Worm (Caenorhabditis elegans) whole organism, L1 larva: Measurements from ENCODE around the gene oac-38.
A peak's percentile ranks its signal among the peaks of the same experiment; 100 is the strongest.

Experiments
- C04F5.9 ChIP-seq: sonication (generic microtip); optimal IDR thresholded peaks from 2 replicates; lab custom pipeline; 2016; ENCODE audit warnings: missing genetic modification characterization, missing compliant biosample characterization
- F16B12.6 ChIP-seq: fragments of 150-350 bp; optimal IDR thresholded peaks from 2 replicates; lab custom pipeline; 2014; ENCODE audit warnings: missing biosample characterization, missing genetic modification characterization
- Y116A8C.19 ChIP-seq: sonication (generic microtip); optimal IDR thresholded peaks from 2 replicates; lab custom pipeline; 2016; ENCODE audit warnings: missing compliant biosample characterization, missing genetic modification characterization, borderline replicate concordance
- ceh-63 ChIP-seq: fragments of 200-800 bp; sonication (Bioruptor generic); optimal IDR thresholded peaks from 2 replicates; lab custom pipeline; 2018; ENCODE audit warnings: mild to moderate bottlenecking, missing genetic modification characterization, missing compliant biosample characterization
- ceh-82 ChIP-seq, 3 experiments: fragments of 150-350 bp in 1 of 3; sonication (generic microtip) in 2 of 3; optimal IDR thresholded peaks; 2 replicates each; lab custom pipeline; 2014 to 2017; ENCODE audit warnings: missing biosample characterization in 3 of 3, missing genetic modification characterization in 3 of 3
- ceh-88 ChIP-seq: fragments of 200-800 bp; sonication (Bioruptor generic); IDR thresholded peaks from 2 replicates; pipeline ENCODE4 v1.3.6; 2022; ENCODE audit warnings: missing genetic modification characterization, missing compliant biosample characterization
- ceh-90 ChIP-seq: sonication (generic microtip); optimal IDR thresholded peaks from 2 replicates; lab custom pipeline; 2016; ENCODE audit warnings: missing genetic modification characterization, missing compliant biosample characterization
- dpl-1 ChIP-seq, 3 experiments: fragments of 150-350 bp in 2 of 3; sonication (generic microtip) in 1 of 3; optimal IDR thresholded peaks; 2 replicates each; lab custom pipeline; 2014 to 2017; ENCODE audit warnings: missing biosample characterization in 3 of 3, missing genetic modification characterization in 3 of 3, missing genetic modification reagents in 3 of 3
- dsc-1 ChIP-seq: sonication (generic microtip); optimal IDR thresholded peaks from 2 replicates; lab custom pipeline; 2016; ENCODE audit warnings: mild to moderate bottlenecking, missing genetic modification characterization, missing compliant biosample characterization
- efl-1 ChIP-seq, 4 experiments: fragments of 150-350 bp; optimal IDR thresholded peaks in 3 of 4; peaks in 1 of 4; 1 replicate in 1 of 4; 2 replicates in 3 of 4; lab custom pipeline; 2014; ENCODE audit warnings: missing biosample characterization in 2 of 4, missing genetic modification characterization in 2 of 4, missing genetic modification reagents in 2 of 4
- efl-3 ChIP-seq: fragments of 200-800 bp; sonication (Bioruptor generic); optimal IDR thresholded peaks from 2 replicates; lab custom pipeline; 2018; ENCODE audit warnings: mild to moderate bottlenecking, missing genetic modification characterization, missing compliant biosample characterization
- egl-13 ChIP-seq: sonication (generic microtip); optimal IDR thresholded peaks from 2 replicates; lab custom pipeline; 2016; ENCODE audit warnings: missing genotype, missing genetic modification reagents, missing genetic modification characterization, missing compliant biosample characterization
- egl-27 ChIP-seq, 2 experiments: fragments of 150-350 bp in 1 of 2; sonication (generic microtip); optimal IDR thresholded peaks; 3 replicates each; lab custom pipeline; 2017 to 2018; ENCODE audit warnings: missing biosample characterization in 2 of 2, missing genetic modification characterization in 2 of 2, missing genetic modification reagents in 2 of 2
- elt-3 ChIP-seq, 6 experiments: fragments of 150-350 bp in 1 of 6; sonication (generic microtip); optimal IDR thresholded peaks; 2 replicates each; lab custom pipeline; 2017 to 2018; ENCODE audit warnings: missing biosample characterization in 6 of 6, missing genetic modification characterization in 6 of 6, inconsistent platforms in 1 of 6
- ets-5 ChIP-seq: fragments of 200-800 bp; sonication (Bioruptor generic); IDR thresholded peaks from 2 replicates; pipeline ENCODE4 v1.3.6; 2022; ENCODE audit warnings: missing genetic modification characterization, missing compliant biosample characterization
- fkh-8 ChIP-seq: sonication (generic microtip); optimal IDR thresholded peaks from 2 replicates; lab custom pipeline; 2016; ENCODE audit warnings: mild to moderate bottlenecking, missing genetic modification characterization, missing compliant biosample characterization
- grh-1 ChIP-seq: fragments of 200-800 bp; sonication (Bioruptor generic); IDR thresholded peaks from 2 replicates; pipeline ENCODE4 v1.3.6; 2022; ENCODE audit warnings: missing genetic modification reagents, missing genetic modification characterization, missing compliant biosample characterization
- hlh-17 ChIP-seq: fragments of 200-800 bp; sonication (Bioruptor generic); optimal IDR thresholded peaks from 2 replicates; lab custom pipeline; 2018; ENCODE audit warnings: missing genetic modification characterization, mild to moderate bottlenecking, missing compliant biosample characterization, moderate library complexity, borderline replicate concordance
- hlh-4 ChIP-seq: sonication (generic microtip); optimal IDR thresholded peaks from 2 replicates; lab custom pipeline; 2016; ENCODE audit warnings: mild to moderate bottlenecking, missing genetic modification characterization, missing compliant biosample characterization
- irx-1 ChIP-seq: sonication (generic microtip); optimal IDR thresholded peaks from 2 replicates; lab custom pipeline; 2016; ENCODE audit warnings: missing genetic modification characterization, missing compliant biosample characterization
- lin-13 ChIP-seq: fragments of 150-350 bp; optimal IDR thresholded peaks from 2 replicates; lab custom pipeline; 2014; ENCODE audit warnings: missing biosample characterization, missing genetic modification reagents, missing genetic modification characterization
- lin-14 ChIP-seq: fragments of 200-800 bp; sonication (Bioruptor generic); optimal IDR thresholded peaks from 2 replicates; lab custom pipeline; 2018; ENCODE audit warnings: mild to moderate bottlenecking, missing genetic modification characterization, moderate library complexity, missing compliant biosample characterization
- lir-3 ChIP-seq: sonication (generic microtip); optimal IDR thresholded peaks from 2 replicates; lab custom pipeline; 2016; ENCODE audit warnings: mild to moderate bottlenecking, missing genetic modification characterization, moderate library complexity, missing compliant biosample characterization; ENCODE audit not compliant: poor library complexity
- lsy-2 ChIP-seq, 2 experiments: fragments of 150-350 bp; optimal IDR thresholded peaks; 2 replicates each; lab custom pipeline; 2014; ENCODE audit warnings: missing biosample characterization in 2 of 2, missing genetic modification characterization in 2 of 2
- nhr-11 ChIP-seq: fragments of 150-350 bp; optimal IDR thresholded peaks from 2 replicates; lab custom pipeline; 2014; ENCODE audit warnings: missing biosample characterization, missing genetic modification characterization
- nhr-19 ChIP-seq: fragments of 200-800 bp; sonication (Bioruptor generic); conservative IDR thresholded peaks from 2 replicates; pipeline ENCODE4 v1.3.6; 2022; ENCODE audit warnings: missing genetic modification characterization, missing compliant biosample characterization
- nhr-20 ChIP-seq: sonication (generic microtip); optimal IDR thresholded peaks from 2 replicates; lab custom pipeline; 2016; ENCODE audit warnings: mild to moderate bottlenecking, missing genetic modification characterization, missing compliant biosample characterization
- nhr-47 ChIP-seq: sonication (generic microtip); optimal IDR thresholded peaks from 2 replicates; lab custom pipeline; 2016; ENCODE audit warnings: mild to moderate bottlenecking, missing genetic modification characterization, moderate library complexity, missing compliant biosample characterization
- nhr-71 ChIP-seq: sonication (generic microtip); optimal IDR thresholded peaks from 2 replicates; lab custom pipeline; 2016; ENCODE audit warnings: mild to moderate bottlenecking, missing genetic modification characterization, moderate library complexity, missing compliant biosample characterization
- nhr-84 ChIP-seq: sonication (generic microtip); optimal IDR thresholded peaks from 2 replicates; lab custom pipeline; 2017; ENCODE audit warnings: missing biosample characterization, missing genetic modification characterization
- nhr-85 ChIP-seq: sonication (generic microtip); peaks from one replicate; lab custom pipeline; 2016; ENCODE audit warnings: missing genetic modification characterization, inconsistent platforms, missing compliant biosample characterization
- pag-3 ChIP-seq: sonication (generic microtip); optimal IDR thresholded peaks from 2 replicates; lab custom pipeline; 2017; ENCODE audit warnings: missing genetic modification characterization, mild to moderate bottlenecking, missing compliant biosample characterization, antibody characterized with exemption, borderline replicate concordance; ENCODE audit not compliant: insufficient read depth
- pax-3 ChIP-seq: fragments of 200-800 bp; sonication (Bioruptor generic); optimal IDR thresholded peaks from 2 replicates; lab custom pipeline; 2018; ENCODE audit warnings: mild to moderate bottlenecking, missing genetic modification characterization, moderate library complexity, missing compliant biosample characterization
- skn-1 ChIP-seq: fragments of 150-350 bp; optimal IDR thresholded peaks from 2 replicates; lab custom pipeline; 2014; ENCODE audit warnings: missing biosample characterization, missing genetic modification characterization
- snpc-4 ChIP-seq: fragments of 150-350 bp; optimal IDR thresholded peaks from 2 replicates; lab custom pipeline; 2014; ENCODE audit warnings: missing biosample characterization, missing genetic modification characterization
- tbx-2 ChIP-seq: sonication (generic microtip); optimal IDR thresholded peaks from 2 replicates; lab custom pipeline; 2016; ENCODE audit warnings: missing genetic modification characterization, missing compliant biosample characterization
- unc-130 ChIP-seq: fragments of 150-350 bp; optimal IDR thresholded peaks from 2 replicates; lab custom pipeline; 2017; ENCODE audit warnings: missing biosample characterization, missing genetic modification characterization, inconsistent platforms
- unc-62 ChIP-seq: fragments of 150-350 bp; optimal IDR thresholded peaks from 2 replicates; lab custom pipeline; 2014; ENCODE audit warnings: missing biosample characterization, missing genetic modification reagents, missing genetic modification characterization
- xbp-1 ChIP-seq: sonication (generic microtip); optimal IDR thresholded peaks from 2 replicates; lab custom pipeline; 2016; ENCODE audit warnings: missing genetic modification characterization, missing compliant biosample characterization
- zag-1 ChIP-seq: fragments of 150-350 bp; optimal IDR thresholded peaks from 2 replicates; lab custom pipeline; 2014; ENCODE audit warnings: missing biosample characterization, missing genetic modification characterization
- zip-4 ChIP-seq: fragments of 200-800 bp; sonication (Bioruptor generic); optimal IDR thresholded peaks from 2 replicates; lab custom pipeline; 2018; ENCODE audit warnings: mild to moderate bottlenecking, missing genetic modification characterization, moderate library complexity, missing compliant biosample characterization
- ztf-11 ChIP-seq, 2 experiments: sonication (generic microtip); optimal IDR thresholded peaks; 2 replicates each; lab custom pipeline; 2016 to 2017; ENCODE audit warnings: missing genetic modification characterization in 2 of 2, missing biosample characterization in 1 of 2, missing compliant biosample characterization in 1 of 2

oac-38 gene

ce11 chrIV:14191919-14192318 lies 38.8 kb upstream of the oac-38 start, which contains the start of gene K01G12.22:
TSS of gene K01G12.22 (plus strand) at chrIV:14192219.
- TF ChIP-seq ceh-90 (no peak), lin-14 (GFP tag; lab: Kevin White, UChicago) (no peak), zag-1 (tag; lab: Kevin White, UChicago) (no peak), F16B12.6 (tag; lab: Kevin White, UChicago) (no peak), fkh-8 (tag; lab: Kevin White, UChicago) (no peak), egl-13 (tag; lab: Kevin White, UChicago) (no peak), pax-3 (tag; lab: Kevin White, UChicago) (no peak), ztf-11 (tag; optimal IDR thresholded peaks at IDR 0.05; lab: Kevin White, UChicago) (no peak), ceh-82 (tag; optimal IDR thresholded peaks at IDR 0.05; lab: Kevin White, UChicago) (no peak), xbp-1 (no peak), hlh-17 (no peak), lin-13 (GFP tag; lab: Kevin White, UChicago) (no peak), egl-27 (tag; optimal IDR thresholded peaks at IDR 0.05; lab: Kevin White, UChicago) (no peak), snpc-4 (tag; lab: Kevin White, UChicago) (no peak), elt-3 (tag; optimal IDR thresholded peaks at IDR 0.05; lab: Kevin White, UChicago) (no peak), nhr-11 (tag; lab: Kevin White, UChicago) (no peak), hlh-4 (tag; lab: Kevin White, UChicago) (no peak), C04F5.9 (tag; lab: Kevin White, UChicago) (no peak), tbx-2 (tag; lab: Kevin White, UChicago) (no peak)

ce11 chrIV:14186264-14186663 lies 33.1 kb upstream of the oac-38 start:
- TF ChIP-seq efl-1 (optimal IDR thresholded peaks at IDR 0.05; lab: Kevin White, UChicago) (no peak), efl-1 (GFP tag; optimal IDR thresholded peaks at IDR 0.05 in 1 of 2; lab: Kevin White, UChicago) (peak in 1 of 2 experiments; percentile 91), ceh-82 (tag; optimal IDR thresholded peaks at IDR 0.05; lab: Kevin White, UChicago) (no peak)

- TF ChIP-seq unc-62 (GFP tag; lab: Kevin White, UChicago) (no peak), zip-4 (GFP tag; lab: Kevin White, UChicago) (no peak), egl-13 (tag; lab: Kevin White, UChicago) (no peak), efl-3 (no peak), nhr-19 (GFP tag; lab: Robert Waterston, UW) (no peak), pag-3 (tag; lab: Kevin White, UChicago) (no peak), ceh-63 (no peak), Y116A8C.19 (tag; lab: Kevin White, UChicago) (no peak), hlh-17 (no peak), lsy-2 (tag; optimal IDR thresholded peaks at IDR 0.05; lab: Kevin White, UChicago) (no peak), nhr-47 (tag; lab: Kevin White, UChicago) (no peak)
Observed at ce11 chrIV:14182077-14182476, 28.9 kb upstream of the oac-38 start, which contains the start of gene R05A10.1. TSS of gene R05A10.1 (plus strand) at chrIV:14182377.

- no peak for TF ChIP-seq efl-1 (optimal IDR thresholded peaks at IDR 0.05; lab: Kevin White, UChicago)
- peak in 1 of 2 experiments; percentile 71 for TF ChIP-seq efl-1 (GFP tag; optimal IDR thresholded peaks at IDR 0.05 in 1 of 2; lab: Kevin White, UChicago)
- no peak for TF ChIP-seq nhr-20
- TF ChIP-seq unc-130 (tag; lab: Kevin White, UChicago): no peak
- no peak for TF ChIP-seq ceh-88 (GFP tag; lab: Robert Waterston, UW)
- TF ChIP-seq, all 84 proteins: peak for 1
Observed at ce11 chrIV:14177058-14177457, 23.9 kb upstream of the oac-38 start, which contains the start of gene R05A10.2. TSS of gene R05A10.2 (plus strand) at chrIV:14177271.

- TF ChIP-seq irx-1 (no peak), dpl-1 (GFP tag; optimal IDR thresholded peaks at IDR 0.05; lab: Kevin White, UChicago) (no peak), zag-1 (tag; lab: Kevin White, UChicago) (no peak), nhr-85 (tag; lab: Kevin White, UChicago) (no peak), nhr-71 (tag; lab: Kevin White, UChicago) (no peak), lir-3 (no peak), nhr-47 (tag; lab: Kevin White, UChicago) (no peak), grh-1 (GFP tag; lab: Robert Waterston, UW) (no peak), Y116A8C.19 (tag; lab: Kevin White, UChicago) (no peak), skn-1 (tag; lab: Kevin White, UChicago) (no peak), ets-5 (GFP tag; lab: Robert Waterston, UW) (no peak), xbp-1 (no peak), nhr-19 (GFP tag; lab: Robert Waterston, UW) (no peak), nhr-84 (tag; lab: Kevin White, UChicago) (no peak), dsc-1 (tag; lab: Kevin White, UChicago) (no peak)
Observed at ce11 chrIV:14176373-14176772, 23.2 kb upstream of the oac-38 start, which contains the start of gene R05A10.3. TSS of gene R05A10.3 (minus strand) at chrIV:14176473.
